Fruit fly (Drosophila melanogaster) whole organism: ENCODE results near the gene CG10063.

Experiments
- CG8478 ChIP-seq: fragments of >200 bp; optimal IDR thresholded peaks from 2 replicates; lab custom pipeline; 2018; ENCODE audit warnings: inconsistent platforms
- Dll ChIP-seq: fragments of >200 bp; optimal IDR thresholded peaks from 2 replicates; lab custom pipeline; 2017
- EcR ChIP-seq, 2 experiments: fragments of >200 bp; optimal IDR thresholded peaks; 2 replicates each; lab custom pipeline; 2017; ENCODE audit warnings: missing biosample characterization in 2 of 2, missing genetic modification characterization in 2 of 2, missing genetic modification reagents in 2 of 2
- pan ChIP-seq: fragments of >200 bp; optimal IDR thresholded peaks from 2 replicates; lab custom pipeline; 2017
- psq ChIP-seq: fragments of >200 bp; optimal IDR thresholded peaks from 2 replicates; lab custom pipeline; 2017
- usp ChIP-seq: fragments of >200 bp; optimal IDR thresholded peaks from 2 replicates; lab custom pipeline; 2017; ENCODE audit warnings: missing biosample characterization, missing genetic modification characterization, mixed read lengths

Gene CG10063

DNA sequence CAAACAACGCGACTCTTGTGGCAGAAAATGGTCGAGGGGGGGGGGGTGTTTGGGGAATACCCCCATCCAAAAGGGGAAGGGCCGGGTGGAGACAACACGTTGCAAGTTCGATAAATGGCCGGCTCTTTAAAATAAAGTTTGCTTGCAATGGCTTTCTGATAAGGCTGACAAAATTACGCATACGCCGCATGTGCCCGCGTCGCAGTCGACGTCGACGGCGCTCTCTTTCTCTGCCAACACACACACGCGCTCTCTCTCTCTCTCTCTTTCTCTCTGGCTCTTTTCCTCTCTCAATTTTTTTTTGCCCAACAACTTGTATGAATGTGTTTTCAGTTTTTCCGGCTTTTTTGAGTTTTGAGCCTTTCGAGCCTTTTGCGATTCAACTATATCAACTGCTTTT lies 25.1 kb upstream of the CG10063 start:
- TF ChIP-seq Dll (peak; percentile 73), usp (no peak)

DNA sequence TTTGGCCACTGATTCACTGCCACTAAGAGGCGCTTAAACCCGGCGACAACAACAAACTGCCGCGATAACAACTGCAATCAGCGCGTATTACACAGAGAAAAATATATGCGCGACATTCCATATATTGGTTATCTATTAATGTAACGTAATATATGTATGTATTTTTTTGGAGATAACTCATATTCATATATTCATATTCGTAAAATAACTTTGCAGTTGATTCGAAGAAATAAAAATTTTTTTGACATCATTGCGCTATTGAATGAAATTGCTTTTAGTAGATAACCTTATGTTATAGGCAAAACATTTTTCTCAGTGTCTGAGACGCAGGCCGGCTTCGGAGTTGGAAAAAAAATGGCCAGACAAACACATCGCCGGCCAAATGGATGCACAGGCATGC lies 24.6 kb upstream of the CG10063 start:
- no peak for TF ChIP-seq psq
- TF ChIP-seq usp = no peak
- TF ChIP-seq Dll = no peak
- TF ChIP-seq EcR (GFP tag; optimal IDR thresholded peaks at IDR 0.05; lab: Kevin White, UChicago) = no peak
- TF ChIP-seq pan (lab: Kevin White, UChicago) = no peak
- no peak for TF ChIP-seq CG8478 (lab: Kevin White, UChicago)

DNA sequence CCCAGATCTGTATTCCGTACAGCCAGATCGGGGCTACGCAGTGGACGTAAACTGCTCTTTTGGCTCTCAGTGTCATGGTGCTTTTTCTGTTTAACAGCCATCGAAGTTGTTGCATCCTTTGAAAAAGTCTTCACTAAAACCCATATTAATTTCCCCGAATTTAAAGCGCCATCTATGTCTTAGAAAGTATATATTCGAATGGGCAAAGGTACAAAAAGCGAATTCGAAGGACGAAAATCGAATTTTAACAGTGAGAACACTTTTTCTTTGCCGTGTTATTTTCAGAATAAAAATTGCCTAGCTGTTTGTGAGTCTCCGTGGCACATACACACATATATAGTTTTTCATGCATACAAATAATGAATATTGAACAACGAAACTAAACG lies 23.1 kb upstream of the CG10063 start:
- no peak for TF ChIP-seq Dll
- no peak for TF ChIP-seq CG8478 (lab: Kevin White, UChicago)
- no peak for TF ChIP-seq psq
- no peak for TF ChIP-seq pan (lab: Kevin White, UChicago)
- no peak for TF ChIP-seq EcR (GFP tag; optimal IDR thresholded peaks at IDR 0.05; lab: Kevin White, UChicago)
- TF ChIP-seq usp = no peak

- TF ChIP-seq psq = no peak
- no peak for TF ChIP-seq pan (lab: Kevin White, UChicago)
- TF ChIP-seq usp = no peak
- no peak for TF ChIP-seq CG8478 (lab: Kevin White, UChicago)
- no peak for TF ChIP-seq EcR (GFP tag; optimal IDR thresholded peaks at IDR 0.05; lab: Kevin White, UChicago)
- TF ChIP-seq Dll = no peak
Observed at dm6 chr3L:6993350-6993749, 21.1 kb upstream of the CG10063 start.

dm6 chr3L:6990288-6990687 lies 18.0 kb upstream of the CG10063 start, which contains the start of gene bin:
TSS of gene bin (plus strand) at chr3L:6990622.
- TF ChIP-seq pan (lab: Kevin White, UChicago) (no peak), EcR (GFP tag; optimal IDR thresholded peaks at IDR 0.05; lab: Kevin White, UChicago) (no peak), Dll (no peak), psq (no peak), usp (no peak), CG8478 (lab: Kevin White, UChicago) (no peak)

DNA sequence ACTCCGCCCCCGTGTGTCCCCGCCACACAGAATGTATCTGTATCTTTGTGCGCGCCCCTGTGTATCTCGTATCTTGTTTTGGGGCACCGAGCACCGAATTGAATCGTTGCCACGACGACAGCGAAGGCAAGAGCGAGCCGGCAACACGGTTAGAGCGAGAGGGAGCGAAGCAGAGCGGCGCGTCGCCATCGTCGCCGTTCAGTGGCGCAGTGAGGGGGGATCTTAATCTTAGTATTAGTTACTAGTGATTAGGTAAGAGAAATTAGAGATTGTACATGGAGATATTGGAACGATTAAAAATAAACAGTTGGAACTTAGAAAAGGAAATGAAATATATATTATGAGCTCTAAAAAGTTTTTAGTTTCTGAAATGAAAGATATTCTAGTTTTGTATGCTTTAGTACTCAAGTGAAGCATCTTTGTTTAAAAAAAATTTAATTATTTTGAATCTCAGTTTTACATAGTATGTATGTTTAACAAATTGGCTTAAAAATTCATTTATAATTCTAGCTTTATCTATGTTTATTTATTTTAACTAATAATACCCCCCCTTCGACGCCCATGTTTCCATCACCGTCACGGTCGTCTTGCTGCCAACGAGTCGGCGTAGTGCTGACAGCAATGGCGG lies 16.8 kb upstream of the CG10063 start:
- TF ChIP-seq Dll = no peak
- TF ChIP-seq pan (lab: Kevin White, UChicago) = no peak
- TF ChIP-seq EcR (GFP tag; optimal IDR thresholded peaks at IDR 0.05; lab: Kevin White, UChicago) = no peak
- no peak for TF ChIP-seq usp
- TF ChIP-seq psq = no peak
- TF ChIP-seq CG8478 (lab: Kevin White, UChicago) = no peak

DNA sequence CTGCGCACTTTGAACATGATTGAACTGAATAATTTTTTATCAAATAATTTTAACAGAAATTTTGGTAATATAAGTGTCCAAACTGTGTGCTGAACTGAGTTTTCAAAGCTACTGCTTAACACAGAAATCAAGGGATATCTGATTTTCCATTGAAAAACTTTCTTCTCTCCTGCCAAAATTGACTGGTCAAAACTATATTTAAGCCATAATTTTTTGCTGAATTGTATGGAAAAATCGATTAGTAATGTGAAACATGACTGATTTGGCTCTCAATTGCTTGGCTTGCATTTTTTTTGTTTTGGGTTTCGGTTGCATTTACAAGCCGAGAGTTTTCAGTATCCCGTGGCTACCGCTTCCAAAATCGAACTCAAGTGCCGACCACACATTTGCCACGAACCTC lies 12.2 kb upstream of the CG10063 start, which contains the start of the genes CG32388 and CG43439:
TSS of gene CG32388 (minus strand) at position 101 of the 400 bp plus-strand sequence.
TSS of gene CG43439 (minus strand) at position 101 of the 400 bp plus-strand sequence.
- TF ChIP-seq CG8478 (lab: Kevin White, UChicago) = no peak

DNA sequence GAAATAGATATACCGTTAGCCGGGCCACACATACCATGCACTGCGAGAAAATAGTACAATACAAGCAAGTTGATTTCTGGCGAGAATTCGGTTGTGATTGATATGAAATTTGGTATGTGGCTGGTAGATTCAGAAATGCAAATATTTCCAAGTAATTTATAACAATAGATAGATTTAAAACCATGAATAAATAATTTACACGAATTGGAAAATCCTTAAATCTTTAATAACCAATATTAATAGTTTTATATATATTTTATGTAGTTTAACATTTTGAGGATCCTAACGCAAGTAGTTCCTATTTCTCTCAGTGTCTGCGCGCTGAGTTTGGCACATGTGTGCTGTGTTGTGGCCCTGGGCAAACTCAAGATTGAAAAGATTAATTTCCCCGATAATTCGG lies 9.6 kb upstream of the CG10063 start:
- TF ChIP-seq CG8478 (lab: Kevin White, UChicago) (no peak), usp (no peak), EcR (GFP tag; optimal IDR thresholded peaks at IDR 0.05; lab: Kevin White, UChicago) (no peak), pan (lab: Kevin White, UChicago) (no peak), psq (no peak), Dll (no peak)

DNA sequence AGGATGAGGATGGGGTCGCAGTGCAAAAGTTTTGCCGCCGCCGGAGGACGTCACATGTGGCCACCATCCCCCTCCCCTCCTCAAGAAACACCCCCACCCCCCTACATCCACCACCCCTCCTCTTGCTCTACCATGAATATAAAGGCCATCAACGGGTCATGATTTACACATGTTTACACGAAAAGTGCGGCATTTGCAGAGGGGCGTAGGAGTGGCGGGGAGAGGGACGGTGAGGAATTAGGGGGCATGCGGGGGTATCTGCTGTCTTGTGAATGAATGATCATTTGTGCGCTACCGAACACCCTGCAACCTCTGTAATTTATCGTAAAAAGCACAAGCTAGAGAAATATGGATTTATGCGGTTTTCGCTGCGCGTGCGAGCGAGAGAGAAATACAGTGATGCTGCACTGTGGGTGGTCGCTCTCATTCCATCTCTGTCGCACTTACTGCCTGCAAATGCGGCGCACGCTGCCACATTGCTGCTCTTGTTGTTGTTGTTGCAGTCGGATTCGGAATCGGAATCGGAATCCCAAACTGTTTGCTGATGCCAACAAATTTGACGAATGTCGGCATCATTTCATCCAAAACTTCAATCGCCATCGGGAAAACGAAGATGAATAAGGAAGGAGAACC lies 9.0 kb upstream of the CG10063 start:
- TF ChIP-seq pan (lab: Kevin White, UChicago) (no peak), psq (no peak), usp (no peak), CG8478 (lab: Kevin White, UChicago) (no peak), Dll (no peak), EcR (GFP tag; optimal IDR thresholded peaks at IDR 0.05; lab: Kevin White, UChicago) (no peak)

DNA sequence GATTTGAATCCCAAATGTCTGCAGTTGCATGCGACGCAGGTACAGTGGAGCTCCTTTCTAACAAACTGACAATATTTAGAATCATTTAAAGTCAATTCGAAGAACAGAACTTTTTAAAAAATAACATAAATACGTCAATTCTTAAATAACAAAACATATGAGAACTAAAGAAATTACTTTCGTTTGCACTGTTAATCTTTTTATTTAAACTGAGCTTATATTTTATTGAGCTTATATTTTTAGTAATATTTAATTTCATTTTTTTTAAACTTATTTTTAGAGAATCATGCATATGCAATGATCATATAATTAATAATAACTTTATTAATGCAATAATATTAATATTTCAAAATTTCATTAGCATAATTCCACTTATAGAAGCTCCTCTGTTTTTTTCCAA lies 8.3 kb upstream of the CG10063 start:
- TF ChIP-seq pan (lab: Kevin White, UChicago) = no peak
- no peak for TF ChIP-seq CG8478 (lab: Kevin White, UChicago)
- no peak for TF ChIP-seq psq
- no peak for TF ChIP-seq Dll
- TF ChIP-seq EcR (GFP tag; optimal IDR thresholded peaks at IDR 0.05; lab: Kevin White, UChicago) = no peak
- no peak for TF ChIP-seq usp

DNA sequence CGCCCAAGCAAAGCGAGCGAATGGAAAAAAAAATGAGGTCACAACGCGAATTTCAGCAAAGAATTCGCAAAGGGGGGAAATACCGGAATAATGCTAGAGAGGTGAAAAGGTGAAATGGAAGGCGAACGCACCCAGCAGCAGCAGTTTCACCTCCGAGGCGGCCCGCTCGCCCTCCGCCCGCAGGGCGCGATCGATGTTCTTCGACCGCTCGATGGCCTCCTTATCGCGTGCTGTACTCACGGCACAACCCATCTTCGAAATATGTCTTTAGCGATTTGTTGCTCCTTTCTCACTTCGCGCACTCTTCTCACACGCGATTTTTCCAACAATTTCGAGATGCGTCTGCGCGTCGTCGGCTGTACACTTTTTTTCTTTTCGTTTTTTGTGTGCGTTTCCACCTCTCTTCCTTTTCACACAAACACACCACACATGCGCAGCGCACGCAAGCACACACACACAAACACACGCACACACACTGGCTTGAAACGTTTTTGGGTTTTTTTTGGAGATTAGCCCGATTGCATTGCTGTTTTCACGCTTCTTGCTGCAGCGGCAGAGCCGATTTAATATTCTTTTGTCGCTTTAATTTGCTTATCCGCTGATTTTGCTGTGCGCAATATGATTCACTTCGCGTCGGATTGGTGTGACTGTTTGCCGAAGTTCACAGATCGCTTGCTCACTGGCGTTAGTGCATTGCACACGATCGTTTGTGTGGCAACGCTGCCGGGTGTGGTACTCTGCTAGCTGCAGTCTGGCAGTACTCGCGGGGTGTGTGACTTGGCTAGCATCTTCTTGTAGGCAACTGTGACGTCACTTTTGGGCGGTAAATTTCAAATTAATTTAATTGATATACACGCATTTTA lies 7.4 kb upstream of the CG10063 start, which contains the start of gene Galphai:
TSS of gene Galphai (minus strand) at position 658 of the 863 bp plus-strand sequence.
- TF ChIP-seq EcR (GFP tag; optimal IDR thresholded peaks at IDR 0.05; lab: Kevin White, UChicago) = no peak
- TF ChIP-seq psq = no peak
- TF ChIP-seq Dll = no peak
- TF ChIP-seq CG8478 (lab: Kevin White, UChicago) = no peak
- TF ChIP-seq pan (lab: Kevin White, UChicago) = no peak
- no peak for TF ChIP-seq usp

- no peak for TF ChIP-seq EcR (GFP tag; optimal IDR thresholded peaks at IDR 0.05; lab: Kevin White, UChicago)
Observed at dm6 chr3L:6978757-6979386, 6.6 kb upstream of the CG10063 start.
